Fruit fly (Drosophila melanogaster) whole organism, prepupa: ENCODE measurements around the gene ZnT86D.

Experiments
- CG16779 ChIP-seq: fragments of 200-800 bp; sonication (Bioruptor generic); optimal IDR thresholded peaks from 3 replicates; lab custom pipeline; 2017; ENCODE audit warnings: missing biosample characterization, mild to moderate bottlenecking, missing genetic modification characterization
- CG6808 ChIP-seq: fragments of 200-800 bp; sonication (Bioruptor generic); optimal IDR thresholded peaks from 3 replicates; lab custom pipeline; 2017; ENCODE audit warnings: missing biosample characterization, missing genetic modification characterization, mild to moderate bottlenecking, moderate library complexity, missing genetic modification reagents
- Hr38 ChIP-seq: sonication (Bioruptor generic); optimal IDR thresholded peaks from 2 replicates; lab custom pipeline; 2016; ENCODE audit warnings: missing biosample characterization, missing genetic modification characterization
- Lpt ChIP-seq: fragments of 200-800 bp; sonication (Bioruptor generic); optimal IDR thresholded peaks from 3 replicates; lab custom pipeline; 2016; ENCODE audit warnings: missing biosample characterization, missing genetic modification characterization
- Sox15 ChIP-seq: fragments of 200-800 bp; sonication (Bioruptor generic); optimal IDR thresholded peaks from 3 replicates; lab custom pipeline; 2016; ENCODE audit warnings: missing biosample characterization, missing genetic modification characterization
- cyc ChIP-seq: fragments of 200-800 bp; sonication (Bioruptor generic); optimal IDR thresholded peaks from 3 replicates; lab custom pipeline; 2016; ENCODE audit warnings: missing biosample characterization, missing genetic modification characterization
- fkh ChIP-seq: fragments of 200-800 bp; sonication (Bioruptor generic); optimal IDR thresholded peaks from 3 replicates; lab custom pipeline; 2017; ENCODE audit warnings: missing biosample characterization, mild to moderate bottlenecking, missing genetic modification characterization, moderate library complexity
- pdm3 ChIP-seq: fragments of 200-800 bp; sonication (Bioruptor generic); optimal IDR thresholded peaks from 3 replicates; lab custom pipeline; 2016; ENCODE audit warnings: missing biosample characterization, missing genetic modification characterization
- spab ChIP-seq: fragments of 200-800 bp; sonication (Bioruptor generic); optimal IDR thresholded peaks from 2 replicates; lab custom pipeline; 2017; ENCODE audit warnings: missing biosample characterization, mild to moderate bottlenecking, missing genetic modification characterization, missing genetic modification reagents

DNA sequence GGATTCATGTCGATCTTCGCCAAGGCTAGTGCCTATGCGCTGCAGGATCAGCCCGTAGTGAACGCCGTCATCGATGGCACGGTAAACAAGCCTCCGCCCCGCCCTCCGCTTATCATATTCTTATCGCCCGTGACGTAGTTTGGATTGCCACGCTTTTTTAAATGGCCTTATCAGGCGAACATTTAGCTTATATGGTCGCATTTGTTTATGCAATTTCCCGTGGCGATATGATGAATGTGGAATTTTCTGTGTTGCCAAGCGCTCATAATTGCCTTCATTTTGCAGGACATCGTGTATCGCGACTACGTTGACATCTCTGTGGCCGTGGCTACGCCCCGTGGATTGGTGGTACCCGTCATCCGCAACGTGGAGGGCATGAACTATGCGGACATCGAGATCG is 31.5 kb upstream of the ZnT86D start:
- no peak for TF ChIP-seq CG6808 (GFP tag; lab: Kevin White, UChicago)
- no peak for TF ChIP-seq fkh
- TF ChIP-seq cyc (GFP tag; lab: Kevin White, UChicago) = no peak
- TF ChIP-seq Sox15 (GFP tag; lab: Kevin White, UChicago) = no peak
- no peak for TF ChIP-seq spab (GFP tag; lab: Kevin White, UChicago)
- TF ChIP-seq Lpt (GFP tag; lab: Kevin White, UChicago) = no peak
- no peak for TF ChIP-seq CG16779 (tag; lab: Kevin White, UChicago)
- no peak for TF ChIP-seq pdm3
- no peak for TF ChIP-seq Hr38 (GFP tag; lab: Kevin White, UChicago)
